Worm (Caenorhabditis elegans) whole organism, L2 larva: ENCODE data around the gene Y17G7B.12.

Experiments
- C34F6.9 ChIP-seq: fragments of 150-350 bp; optimal IDR thresholded peaks from 2 replicates; lab custom pipeline; 2014; ENCODE audit warnings: missing biosample characterization, missing genetic modification characterization
- ceh-16 ChIP-seq: fragments of 150-350 bp; optimal IDR thresholded peaks from 2 replicates; lab custom pipeline; 2014; ENCODE audit warnings: missing biosample characterization, missing genetic modification characterization
- fos-1 ChIP-seq: fragments of 150-350 bp; optimal IDR thresholded peaks from 2 replicates; lab custom pipeline; 2014; ENCODE audit warnings: missing biosample characterization, missing genetic modification characterization
- lin-11 ChIP-seq: fragments of 150-350 bp; sonication (generic microtip); optimal IDR thresholded peaks from 2 replicates; lab custom pipeline; 2014; ENCODE audit warnings: missing biosample characterization, missing genetic modification characterization, inconsistent platforms, mixed read lengths
- lin-13 ChIP-seq: fragments of 150-350 bp; optimal IDR thresholded peaks from 2 replicates; lab custom pipeline; 2014; ENCODE audit warnings: missing biosample characterization, missing genetic modification reagents, missing genetic modification characterization
- nhr-11 ChIP-seq: fragments of 150-350 bp; optimal IDR thresholded peaks from 2 replicates; lab custom pipeline; 2014; ENCODE audit warnings: missing biosample characterization, missing genetic modification characterization
- nhr-77 ChIP-seq: fragments of 150-350 bp; optimal IDR thresholded peaks from 2 replicates; lab custom pipeline; 2014; ENCODE audit warnings: missing biosample characterization, missing genetic modification characterization
- skn-1 ChIP-seq: sonication (generic microtip); optimal IDR thresholded peaks from 2 replicates; lab custom pipeline; 2017; ENCODE audit warnings: missing biosample characterization, missing genetic modification characterization
- snpc-4 ChIP-seq: fragments of 150-350 bp; optimal IDR thresholded peaks from 2 replicates; lab custom pipeline; 2014; ENCODE audit warnings: missing biosample characterization, missing genetic modification characterization

DNA sequence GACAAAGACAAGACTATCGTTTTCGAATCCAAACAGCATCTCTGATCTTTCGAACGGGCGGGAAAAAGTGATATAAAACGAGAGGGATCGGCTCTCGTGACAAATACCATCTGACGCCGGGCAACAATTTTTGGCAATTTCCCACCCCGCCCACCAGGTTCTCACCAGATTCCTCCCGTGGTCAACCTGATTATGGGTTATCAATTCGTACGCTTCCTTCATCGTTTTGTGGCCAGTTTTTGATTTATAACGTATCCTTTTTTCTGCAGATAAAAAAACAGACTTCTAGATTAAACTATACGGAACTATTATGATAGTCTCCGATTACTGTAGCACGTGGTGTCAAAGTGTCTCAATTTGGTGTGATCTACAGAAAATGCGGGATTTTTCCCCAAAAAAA is 29.3 kb downstream of the Y17G7B.12 start:
- TF ChIP-seq nhr-11 (tag; lab: Kevin White, UChicago), result no peak
- no peak for TF ChIP-seq lin-13 (GFP tag; lab: Kevin White, UChicago)
- TF ChIP-seq snpc-4 (tag; lab: Kevin White, UChicago), result no peak
- TF ChIP-seq lin-11, result no peak
- no peak for TF ChIP-seq skn-1 (tag; lab: Kevin White, UChicago)
- TF ChIP-seq C34F6.9 (tag; lab: Kevin White, UChicago), result no peak
- no peak for TF ChIP-seq nhr-77 (tag; lab: Kevin White, UChicago)
- TF ChIP-seq ceh-16 (tag; lab: Kevin White, UChicago), result no peak
- no peak for TF ChIP-seq fos-1 (tag; lab: Kevin White, UChicago)
